Fruit fly (Drosophila melanogaster) whole organism, embryonic: ENCODE data around the gene CG11436.

Source experiments
- CG11398 ChIP-seq: fragments of 200-800 bp; sonication (Bioruptor generic); optimal IDR thresholded peaks from 2 replicates; lab custom pipeline; 2016; ENCODE audit warnings: missing biosample characterization, missing genetic modification characterization
- Max ChIP-seq: fragments of 200-800 bp; sonication (Bioruptor generic); optimal IDR thresholded peaks from 2 replicates; lab custom pipeline; 2016; ENCODE audit warnings: missing biosample characterization, mild to moderate bottlenecking, missing genetic modification characterization
- Sox102F ChIP-seq: fragments of 200-800 bp; sonication (Bioruptor generic); optimal IDR thresholded peaks from 2 replicates; lab custom pipeline; 2018; ENCODE audit warnings: missing biosample characterization, mild to moderate bottlenecking, missing genetic modification characterization, moderate library complexity
- Usf ChIP-seq: fragments of 200-800 bp; sonication (Bioruptor generic); optimal IDR thresholded peaks from 2 replicates; lab custom pipeline; 2017; ENCODE audit warnings: missing genotype, missing biosample characterization, missing genetic modification characterization
- ash1 ChIP-seq: fragments of 200-800 bp; sonication (Bioruptor generic); optimal IDR thresholded peaks from 2 replicates; lab custom pipeline; 2018; ENCODE audit warnings: missing biosample characterization, mild to moderate bottlenecking, missing genetic modification characterization
- da ChIP-seq: fragments of 200-800 bp; sonication (Bioruptor generic); optimal IDR thresholded peaks from 2 replicates; lab custom pipeline; 2016; ENCODE audit warnings: missing biosample characterization, missing genetic modification characterization
- danr ChIP-seq: fragments of 200-800 bp; sonication (Bioruptor generic); IDR thresholded peaks from 2 replicates; pipeline ENCODE4 v1.3.6; 2022; ENCODE audit warnings: missing biosample characterization, missing genetic modification characterization
- peb ChIP-seq: fragments of 200-800 bp; sonication (Bioruptor generic); IDR thresholded peaks from 2 replicates; pipeline ENCODE4 v1.3.6; 2022; ENCODE audit warnings: missing biosample characterization, missing genetic modification characterization

- TF ChIP-seq Usf (GFP tag; lab: Kevin White, UChicago): no peak
- no peak for TF ChIP-seq Max
- no peak for TF ChIP-seq peb
- no peak for TF ChIP-seq Sox102F (GFP tag; lab: Kevin White, UChicago)
- no peak for TF ChIP-seq da (GFP tag; lab: Kevin White, UChicago)
- TF ChIP-seq danr (GFP tag; lab: Robert Waterston, UW): no peak
- TF ChIP-seq CG11398 (GFP tag; lab: Kevin White, UChicago): no peak
- no peak for TF ChIP-seq ash1 (GFP tag; lab: Kevin White, UChicago)
Observed at dm6 chrX:4564962-4565361, 13.3 kb upstream of the CG11436 start.
